2 worm cellular contexts compared by ENCODE assay signal in genomic region chrIV:1380350-1380749, ce11.
TF ChIP-seq lines count a peak whose summit lies in the region.

No protein-coding gene starts in this region.

TF ChIP-seq in whole organism, late embryonic, 69 proteins besides CTCF, POLR2A, EP300 and RAD21:
- TF ChIP-seq ztf-16 (tag; optimal IDR thresholded peaks at IDR 0.05; lab: Kevin White, UChicago) (no peak), fkh-10 (GFP tag; optimal IDR thresholded peaks at IDR 0.05; lab: Kevin White, UChicago) (no peak), hlh-30 (tag; optimal IDR thresholded peaks at IDR 0.05; lab: Kevin White, UChicago; ENCODE audit: insufficient read depth) (no peak), sox-2 (GFP tag; IDR thresholded peaks at IDR 0.05; lab: Robert Waterston, UW) (peak; percentile 6; the same call in 1 of the 2 replicates)

TF ChIP-seq in whole organism, young adult, 124 proteins besides CTCF, POLR2A, EP300 and RAD21:
- TF ChIP-seq him-1 (tag; optimal IDR thresholded peaks at IDR 0.05; lab: Kevin White, UChicago): no peak
- TF ChIP-seq ccch-3 (GFP tag; optimal IDR thresholded peaks at IDR 0.05; lab: Kevin White, UChicago): no peak
- TF ChIP-seq K11D2.4 (GFP tag; IDR thresholded peaks at IDR 0.05; lab: Robert Waterston, UW): no peak
- no peak for TF ChIP-seq egl-18 (GFP tag; IDR thresholded peaks at IDR 0.05; lab: Robert Waterston, UW)
- peak; percentile 70 for TF ChIP-seq tbp1 (GFP tag; optimal IDR thresholded peaks at IDR 0.05; lab: Kevin White, UChicago)
- TF ChIP-seq ceh-40 (GFP tag; IDR thresholded peaks at IDR 0.05; lab: Robert Waterston, UW): no peak
- no peak for TF ChIP-seq zfh-2 (GFP tag; conservative IDR thresholded peaks at IDR 0.05; lab: Robert Waterston, UW)
- peak; percentile 8 for TF ChIP-seq rpc-1 (optimal IDR thresholded peaks at IDR 0.05; lab: Kevin White, UChicago)
- TF ChIP-seq rpc-1 (tag; optimal IDR thresholded peaks at IDR 0.05; lab: Kevin White, UChicago): peak; percentile 52
- no peak for TF ChIP-seq snpc-1.1 (tag; optimal IDR thresholded peaks at IDR 0.05; lab: Kevin White, UChicago; ENCODE audit: insufficient read depth)
- TF ChIP-seq mes-4 (tag; optimal IDR thresholded peaks at IDR 0.05; lab: Kevin White, UChicago): no peak
- TF ChIP-seq B0261.1 (tag; optimal IDR thresholded peaks at IDR 0.05; lab: Kevin White, UChicago): peak; percentile 16
- no peak for TF ChIP-seq madf-3 (GFP tag; IDR thresholded peaks at IDR 0.05; lab: Robert Waterston, UW)
